Worm (Caenorhabditis elegans) whole organism, L2 larva: ENCODE measurements around the gene F34D6.1.
A peak's percentile ranks its signal among the peaks of the same experiment; 100 is the strongest.

Experiments
- C34F6.9 ChIP-seq: fragments of 150-350 bp; optimal IDR thresholded peaks from 2 replicates; lab custom pipeline; 2014; ENCODE audit warnings: missing biosample characterization, missing genetic modification characterization
- ZK546.5 ChIP-seq: sonication (generic microtip); optimal IDR thresholded peaks from 2 replicates; lab custom pipeline; 2017; ENCODE audit warnings: missing biosample characterization, missing genetic modification characterization
- alr-1 ChIP-seq: fragments of 150-350 bp; optimal IDR thresholded peaks from 2 replicates; lab custom pipeline; 2014; ENCODE audit warnings: missing biosample characterization, missing genetic modification characterization
- aly-2 ChIP-seq: fragments of 150-350 bp; optimal IDR thresholded peaks from 2 replicates; lab custom pipeline; 2014; ENCODE audit warnings: missing biosample characterization, missing genetic modification characterization
- blmp-1 ChIP-seq: sonication (generic microtip); optimal IDR thresholded peaks from 2 replicates; lab custom pipeline; 2017; ENCODE audit warnings: missing genetic modification characterization, mild to moderate bottlenecking, missing compliant biosample characterization, antibody characterized with exemption, moderate library complexity; ENCODE audit not compliant: insufficient read depth
- ceh-16 ChIP-seq: fragments of 150-350 bp; optimal IDR thresholded peaks from 2 replicates; lab custom pipeline; 2014; ENCODE audit warnings: missing biosample characterization, missing genetic modification characterization
- ceh-82 ChIP-seq: fragments of 150-350 bp; optimal IDR thresholded peaks from 2 replicates; lab custom pipeline; 2014; ENCODE audit warnings: missing biosample characterization, missing genetic modification characterization
- egl-27 ChIP-seq: sonication (generic microtip); optimal IDR thresholded peaks from 3 replicates; lab custom pipeline; 2017; ENCODE audit warnings: missing biosample characterization, missing genetic modification reagents, missing genetic modification characterization
- elt-1 ChIP-seq: fragments of 150-350 bp; optimal IDR thresholded peaks from 2 replicates; lab custom pipeline; 2014; ENCODE audit warnings: missing biosample characterization, missing genetic modification characterization
- fos-1 ChIP-seq: fragments of 150-350 bp; optimal IDR thresholded peaks from 2 replicates; lab custom pipeline; 2014; ENCODE audit warnings: missing biosample characterization, missing genetic modification characterization
- lin-11 ChIP-seq: fragments of 150-350 bp; sonication (generic microtip); optimal IDR thresholded peaks from 2 replicates; lab custom pipeline; 2014; ENCODE audit warnings: missing biosample characterization, missing genetic modification characterization, inconsistent platforms, mixed read lengths
- lin-13 ChIP-seq: fragments of 150-350 bp; optimal IDR thresholded peaks from 2 replicates; lab custom pipeline; 2014; ENCODE audit warnings: missing biosample characterization, missing genetic modification reagents, missing genetic modification characterization
- lsy-2 ChIP-seq, 2 experiments: fragments of 150-350 bp in 1 of 2; sonication (generic microtip) in 1 of 2; optimal IDR thresholded peaks; 2 replicates each; lab custom pipeline; 2014 to 2017; ENCODE audit warnings: missing biosample characterization in 2 of 2, missing genetic modification characterization in 2 of 2
- mab-5 ChIP-seq: fragments of 150-350 bp; optimal IDR thresholded peaks from 2 replicates; lab custom pipeline; 2014; ENCODE audit warnings: missing biosample characterization, missing genetic modification characterization
- mbf-1 ChIP-seq: sonication (generic microtip); optimal IDR thresholded peaks from 2 replicates; lab custom pipeline; 2017; ENCODE audit warnings: missing biosample characterization, missing genetic modification characterization
- mdl-1 ChIP-seq, 2 experiments: fragments of 150-350 bp in 1 of 2; sonication (generic microtip) in 1 of 2; optimal IDR thresholded peaks; 2 replicates each; lab custom pipeline; 2017; ENCODE audit warnings: missing biosample characterization in 2 of 2, missing genetic modification characterization in 2 of 2
- nhr-10 ChIP-seq: sonication (generic microtip); optimal IDR thresholded peaks from 2 replicates; lab custom pipeline; 2017; ENCODE audit warnings: missing biosample characterization, missing genetic modification characterization
- nhr-11 ChIP-seq: fragments of 150-350 bp; optimal IDR thresholded peaks from 2 replicates; lab custom pipeline; 2014; ENCODE audit warnings: missing biosample characterization, missing genetic modification characterization
- nhr-12 ChIP-seq: fragments of 150-350 bp; optimal IDR thresholded peaks from 2 replicates; lab custom pipeline; 2014; ENCODE audit warnings: missing biosample characterization, missing genetic modification characterization
- nhr-129 ChIP-seq: fragments of 150-350 bp; optimal IDR thresholded peaks from 2 replicates; lab custom pipeline; 2014; ENCODE audit warnings: missing biosample characterization, missing genetic modification characterization
- nhr-21 ChIP-seq: fragments of 150-350 bp; optimal IDR thresholded peaks from 2 replicates; lab custom pipeline; 2014; ENCODE audit warnings: missing biosample characterization, missing genetic modification characterization
- nhr-25 ChIP-seq: fragments of 150-350 bp; sonication (generic microtip); optimal IDR thresholded peaks from 3 replicates; lab custom pipeline; 2014; ENCODE audit warnings: missing biosample characterization, missing genetic modification characterization
- peb-1 ChIP-seq: fragments of 150-350 bp; optimal IDR thresholded peaks from 2 replicates; lab custom pipeline; 2014; ENCODE audit warnings: missing biosample characterization, missing genetic modification characterization
- sem-4 ChIP-seq: fragments of 150-350 bp; optimal IDR thresholded peaks from 2 replicates; lab custom pipeline; 2014; ENCODE audit warnings: missing biosample characterization, missing genetic modification reagents, missing genetic modification characterization
- skn-1 ChIP-seq: sonication (generic microtip); optimal IDR thresholded peaks from 2 replicates; lab custom pipeline; 2017; ENCODE audit warnings: missing biosample characterization, missing genetic modification characterization
- sma-9 ChIP-seq, 2 experiments: fragments of 150-350 bp in 1 of 2; sonication (generic microtip) in 1 of 2; optimal IDR thresholded peaks; 2 replicates each; lab custom pipeline; 2014 to 2016; ENCODE audit warnings: missing genetic modification characterization in 2 of 2, mild to moderate bottlenecking in 1 of 2, missing biosample characterization in 1 of 2, missing compliant biosample characterization in 1 of 2, missing genetic modification reagents in 1 of 2, moderate library complexity in 1 of 2
- snpc-4 ChIP-seq: fragments of 150-350 bp; optimal IDR thresholded peaks from 2 replicates; lab custom pipeline; 2014; ENCODE audit warnings: missing biosample characterization, missing genetic modification characterization
- unc-39 ChIP-seq: fragments of 150-350 bp; optimal IDR thresholded peaks from 2 replicates; lab custom pipeline; 2014; ENCODE audit warnings: missing biosample characterization, missing genetic modification characterization
- unc-55 ChIP-seq: fragments of 150-350 bp; sonication (generic microtip); optimal IDR thresholded peaks from 3 replicates; lab custom pipeline; 2014; ENCODE audit warnings: missing biosample characterization, missing genetic modification reagents, missing genetic modification characterization
- zag-1 ChIP-seq: fragments of 150-350 bp; optimal IDR thresholded peaks from 2 replicates; lab custom pipeline; 2014; ENCODE audit warnings: missing biosample characterization, missing genetic modification characterization
- ztf-1 ChIP-seq: fragments of 200-800 bp; sonication (Bioruptor generic); conservative IDR thresholded peaks from 2 replicates; pipeline ENCODE4 v1.3.6; 2022; ENCODE audit warnings: missing genetic modification characterization, missing compliant biosample characterization
- ztf-11 ChIP-seq: sonication (generic microtip); optimal IDR thresholded peaks from 2 replicates; lab custom pipeline; 2017; ENCODE audit warnings: missing biosample characterization, missing genetic modification characterization
- ztf-4 ChIP-seq: fragments of 150-350 bp; optimal IDR thresholded peaks from 2 replicates; lab custom pipeline; 2014; ENCODE audit warnings: missing biosample characterization, missing genetic modification characterization

F34D6.1 gene

DNA sequence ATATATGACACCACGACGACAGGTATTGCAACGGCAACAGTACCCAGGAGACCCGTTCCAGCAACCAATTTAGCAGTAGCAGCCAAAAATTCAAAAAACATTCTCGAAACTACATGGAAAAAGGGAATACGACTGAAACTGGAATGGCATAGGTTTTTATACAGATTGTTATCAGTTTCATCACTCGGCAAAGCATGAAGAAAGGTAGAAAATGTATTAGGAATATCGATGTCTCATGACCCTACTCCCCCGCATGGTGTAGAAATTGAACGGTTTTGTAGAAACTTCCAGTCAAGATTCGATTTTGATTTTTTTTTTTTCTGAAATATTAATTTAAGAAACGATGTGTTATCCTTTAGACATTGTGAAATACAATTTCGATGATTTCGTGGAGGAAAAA lies 29.9 kb upstream of the F34D6.1 start, which contains the start of gene T05A8.2:
Gene T05A8.2, minus strand, starts transcription at position 101 of the 400 bp plus-strand sequence.
- TF ChIP-seq lin-11 (tag; lab: Kevin White, UChicago), result no peak
- no peak for TF ChIP-seq sem-4 (tag; lab: Kevin White, UChicago)
- TF ChIP-seq aly-2 (tag; lab: Kevin White, UChicago), result no peak
- TF ChIP-seq peb-1, result no peak
- TF ChIP-seq ztf-4 (tag; lab: Kevin White, UChicago), result no peak
- TF ChIP-seq lin-13, result no peak
- no peak for TF ChIP-seq nhr-11
- no peak for TF ChIP-seq nhr-12 (tag; lab: Kevin White, UChicago)
- no peak for TF ChIP-seq fos-1
- TF ChIP-seq elt-1, result no peak
- TF ChIP-seq nhr-129 (tag; lab: Kevin White, UChicago), result no peak
- no peak for TF ChIP-seq mab-5 (tag; lab: Kevin White, UChicago)
- no peak for TF ChIP-seq zag-1 (tag; lab: Kevin White, UChicago)
- TF ChIP-seq blmp-1 (tag; lab: Kevin White, UChicago), result no peak
- TF ChIP-seq ZK546.5 (tag; lab: Kevin White, UChicago), result no peak
- TF ChIP-seq lsy-2 (tag; optimal IDR thresholded peaks at IDR 0.05; lab: Kevin White, UChicago), result no peak
- TF ChIP-seq nhr-21 (tag; lab: Kevin White, UChicago), result no peak
- no peak for TF ChIP-seq alr-1 (tag; lab: Kevin White, UChicago)

DNA sequence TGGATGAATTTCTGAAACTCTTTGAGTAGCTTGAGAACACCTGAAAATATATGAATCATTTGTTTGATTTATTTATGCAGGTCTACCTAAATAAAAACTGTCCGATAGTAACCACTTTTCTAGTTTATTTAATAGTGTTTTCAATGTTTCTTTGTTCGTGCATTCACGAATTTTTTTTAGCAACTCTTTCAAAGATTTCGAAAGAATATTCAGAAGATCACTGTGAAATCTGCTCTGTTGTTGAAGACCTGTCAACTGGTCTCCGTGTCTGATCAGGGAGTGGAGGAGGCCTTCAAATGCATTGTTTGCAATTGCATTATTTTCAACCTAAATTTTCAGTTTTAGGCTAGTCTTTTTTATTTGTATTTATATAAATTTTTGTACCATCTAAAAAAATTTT lies 28.9 kb upstream of the F34D6.1 start, which contains the start of gene T05A8.1:
Gene T05A8.1, minus strand, starts transcription at position 101 of the 400 bp plus-strand sequence.
- TF ChIP-seq peb-1 (no peak), unc-55 (GFP tag; lab: Kevin White, UChicago) (no peak), ceh-82 (tag; lab: Kevin White, UChicago) (no peak), mbf-1 (tag; lab: Kevin White, UChicago) (no peak), alr-1 (tag; lab: Kevin White, UChicago) (no peak), egl-27 (tag; lab: Kevin White, UChicago) (no peak), snpc-4 (tag; lab: Kevin White, UChicago) (no peak), skn-1 (tag; lab: Kevin White, UChicago) (no peak), lin-13 (no peak)

DNA sequence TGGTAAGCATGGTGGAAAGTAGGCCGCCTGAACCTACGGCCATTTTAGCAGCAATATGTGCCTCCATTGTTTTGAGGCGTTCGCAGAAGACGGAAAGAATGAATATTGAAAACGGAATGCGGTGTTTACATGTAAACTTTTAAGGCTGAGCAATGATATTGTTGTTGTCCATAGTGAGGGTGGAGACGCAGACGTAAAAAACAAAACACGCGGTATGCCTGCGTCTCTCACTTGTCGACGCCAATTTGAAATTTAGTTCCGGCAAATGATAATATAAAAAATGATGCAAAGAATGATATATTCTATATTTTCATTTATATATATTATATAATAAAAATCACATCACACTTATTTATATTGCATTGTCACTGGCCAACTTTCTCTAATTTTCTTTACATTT lies 26.9 kb upstream of the F34D6.1 start, which contains the start of gene Y47G7B.2:
Gene Y47G7B.2, minus strand, starts transcription at position 143 of the 400 bp plus-strand sequence.
- TF ChIP-seq lin-11 (tag; lab: Kevin White, UChicago) (no peak), unc-55 (GFP tag; lab: Kevin White, UChicago) (peak; percentile 48), C34F6.9 (tag; lab: Kevin White, UChicago) (peak; percentile 13), nhr-129 (tag; lab: Kevin White, UChicago) (peak; percentile 45), sma-9 (GFP tag; optimal IDR thresholded peaks at IDR 0.05; lab: Kevin White, UChicago) (peak; percentile 37), sma-9 (tag; optimal IDR thresholded peaks at IDR 0.05; lab: Kevin White, UChicago) (no peak)

DNA sequence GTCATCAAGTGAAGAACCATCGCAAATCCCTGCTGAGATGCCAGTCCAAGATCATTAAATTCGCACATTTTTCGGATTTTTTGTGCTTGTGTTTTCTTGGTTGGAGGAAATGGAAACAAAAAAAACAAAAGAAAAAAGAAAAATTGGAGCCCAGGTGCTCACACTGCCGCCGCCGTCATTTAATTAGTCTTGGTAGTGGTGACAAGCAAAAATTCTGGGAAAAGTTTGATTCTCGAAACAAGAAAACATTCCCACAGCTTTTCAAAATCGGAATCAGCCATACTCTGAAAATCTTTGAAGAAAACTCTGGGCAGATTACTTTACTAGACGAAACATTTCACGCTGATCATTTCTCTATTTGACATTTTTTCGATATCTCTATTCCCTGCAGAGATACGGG lies 24.2 kb upstream of the F34D6.1 start, which contains the start of gene srh-128:
Gene srh-128, minus strand, starts transcription at position 101 of the 400 bp plus-strand sequence.
- TF ChIP-seq ceh-82 (tag; lab: Kevin White, UChicago), result no peak
- TF ChIP-seq egl-27 (tag; lab: Kevin White, UChicago), result no peak
- no peak for TF ChIP-seq aly-2 (tag; lab: Kevin White, UChicago)
- TF ChIP-seq fos-1, result no peak
- TF ChIP-seq ceh-16 (tag; lab: Kevin White, UChicago), result no peak

DNA sequence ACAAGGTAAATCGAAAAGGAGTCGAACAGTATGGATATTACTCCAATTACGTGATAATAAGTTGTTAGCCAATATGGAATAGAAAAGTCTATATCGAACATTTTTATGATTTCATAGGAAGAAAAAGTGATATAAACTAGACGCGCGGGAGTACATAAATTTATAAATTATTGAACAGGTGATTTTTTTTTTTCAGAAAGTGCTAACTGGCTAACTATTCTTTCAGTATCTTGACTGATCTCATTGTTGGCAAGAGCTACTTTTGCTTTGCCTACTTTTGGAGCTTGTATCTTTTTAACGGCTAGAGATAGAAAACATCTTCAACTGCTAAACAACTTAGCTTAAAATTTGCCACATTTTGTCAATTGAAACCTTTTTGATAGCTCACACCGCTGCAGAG lies 21.7 kb upstream of the F34D6.1 start, which contains the start of gene sri-60:
Gene sri-60, minus strand, starts transcription at position 101 of the 400 bp plus-strand sequence.
- TF ChIP-seq nhr-10 (tag; lab: Kevin White, UChicago) (no peak), unc-39 (tag; lab: Kevin White, UChicago) (no peak), ztf-11 (tag; lab: Kevin White, UChicago) (no peak), mdl-1 (tag; optimal IDR thresholded peaks at IDR 0.05; lab: Kevin White, UChicago) (no peak), nhr-25 (no peak), ceh-82 (tag; lab: Kevin White, UChicago) (no peak), ztf-1 (no peak), sma-9 (GFP tag; optimal IDR thresholded peaks at IDR 0.05; lab: Kevin White, UChicago) (no peak), sma-9 (tag; optimal IDR thresholded peaks at IDR 0.05; lab: Kevin White, UChicago) (no peak), ZK546.5 (tag; lab: Kevin White, UChicago) (no peak)
- TF ChIP-seq, all 48 proteins: peak for 0
